Fruit fly (Drosophila melanogaster) whole organism, embryonic: Measurements from ENCODE around the gene CG33654.

Source experiments
- ATbp ChIP-seq: fragments of 200-800 bp; sonication (Bioruptor generic); optimal IDR thresholded peaks from 2 replicates; lab custom pipeline; 2017; ENCODE audit warnings: missing biosample characterization, mild to moderate bottlenecking, missing genetic modification characterization, missing genetic modification reagents
- Atf-2 ChIP-seq: fragments of 200-800 bp; sonication (Bioruptor generic); optimal IDR thresholded peaks from 2 replicates; lab custom pipeline; 2016; ENCODE audit warnings: missing biosample characterization, missing genetic modification characterization
- B-H1 ChIP-seq: fragments of 200-800 bp; sonication (Bioruptor generic); IDR thresholded peaks from 3 replicates; pipeline ENCODE4 v1.3.6; 2022; ENCODE audit warnings: missing biosample characterization, missing genetic modification characterization
- Blimp-1 ChIP-seq: fragments of 200-800 bp; sonication (Bioruptor generic); optimal IDR thresholded peaks from 3 replicates; lab custom pipeline; 2018; ENCODE audit warnings: missing biosample characterization, missing genetic modification characterization, mild to moderate bottlenecking, moderate library complexity, missing genetic modification reagents
- CG10321 ChIP-seq: fragments of 200-800 bp; sonication (Bioruptor generic); IDR thresholded peaks from 2 replicates; pipeline ENCODE4 v1.3.6; 2022; ENCODE audit warnings: missing biosample characterization, missing genetic modification characterization
- CG12155 ChIP-seq: fragments of 200-800 bp; sonication (Bioruptor generic); optimal IDR thresholded peaks from 3 replicates; lab custom pipeline; 2016; ENCODE audit warnings: missing biosample characterization, missing genetic modification characterization
- CG13894 ChIP-seq: fragments of 200-800 bp; sonication (Bioruptor generic); optimal IDR thresholded peaks from 3 replicates; lab custom pipeline; 2018; ENCODE audit warnings: missing biosample characterization, mild to moderate bottlenecking, missing genetic modification characterization, moderate library complexity
- CG14014 ChIP-seq: fragments of 200-800 bp; sonication (Bioruptor generic); IDR thresholded peaks from 2 replicates; pipeline ENCODE4 v1.3.6; 2022; ENCODE audit warnings: missing biosample characterization, missing genetic modification characterization
- CG14965 ChIP-seq: fragments of 200-800 bp; sonication (Bioruptor generic); optimal IDR thresholded peaks from 2 replicates; lab custom pipeline; 2016; ENCODE audit warnings: missing biosample characterization, missing genetic modification characterization, borderline replicate concordance
- CG15479 ChIP-seq: fragments of 200-800 bp; sonication (Bioruptor generic); optimal IDR thresholded peaks from 3 replicates; lab custom pipeline; 2019; ENCODE audit warnings: missing biosample characterization, mild to moderate bottlenecking, missing genetic modification characterization, moderate library complexity
- CG16863 ChIP-seq: fragments of 200-800 bp; sonication (Bioruptor generic); optimal IDR thresholded peaks from 3 replicates; lab custom pipeline; 2016; ENCODE audit warnings: missing biosample characterization, missing genetic modification characterization
- CG17186 ChIP-seq: fragments of 200-800 bp; sonication (Bioruptor generic); optimal IDR thresholded peaks from 3 replicates; lab custom pipeline; 2017; ENCODE audit warnings: missing biosample characterization, missing genetic modification reagents, missing genetic modification characterization
- CG17328 ChIP-seq: fragments of 200-800 bp; sonication (Bioruptor generic); IDR thresholded peaks from 2 replicates; pipeline ENCODE4 v1.3.6; 2022; ENCODE audit warnings: missing biosample characterization, missing genetic modification characterization
- CG17359 ChIP-seq: fragments of 200-800 bp; sonication (Bioruptor generic); optimal IDR thresholded peaks from 3 replicates; lab custom pipeline; 2018; ENCODE audit warnings: missing biosample characterization, mild to moderate bottlenecking, missing genetic modification characterization, moderate library complexity
- CG18764 ChIP-seq: fragments of 200-800 bp; sonication (Bioruptor generic); optimal IDR thresholded peaks from 3 replicates; lab custom pipeline; 2016; ENCODE audit warnings: missing biosample characterization, missing genetic modification characterization
- CG2116 ChIP-seq: fragments of 200-800 bp; sonication (Bioruptor generic); optimal IDR thresholded peaks from 3 replicates; lab custom pipeline; 2018; ENCODE audit warnings: missing biosample characterization, mild to moderate bottlenecking, missing genetic modification characterization
- CG30403 ChIP-seq: fragments of 200-800 bp; sonication (Bioruptor generic); optimal IDR thresholded peaks from 3 replicates; lab custom pipeline; 2016; ENCODE audit warnings: missing biosample characterization, missing genetic modification characterization
- CG30431 ChIP-seq: fragments of 200-800 bp; sonication (Bioruptor generic); optimal IDR thresholded peaks from 2 replicates; lab custom pipeline; 2017; ENCODE audit warnings: missing biosample characterization, missing genetic modification characterization
- CG33213 ChIP-seq: fragments of 200-800 bp; sonication (Bioruptor generic); optimal IDR thresholded peaks from 3 replicates; lab custom pipeline; 2016; ENCODE audit warnings: missing biosample characterization, missing genetic modification characterization
- CG4328 ChIP-seq: fragments of 200-800 bp; sonication (Bioruptor generic); optimal IDR thresholded peaks from 3 replicates; lab custom pipeline; 2017; ENCODE audit warnings: missing biosample characterization, missing genetic modification reagents, missing genetic modification characterization
- CG4730 ChIP-seq: fragments of 200-800 bp; sonication (Bioruptor generic); IDR thresholded peaks from 2 replicates; pipeline ENCODE4 v1.3.6; 2022; ENCODE audit warnings: missing biosample characterization, missing genetic modification characterization
- CG4820 ChIP-seq: fragments of 200-800 bp; sonication (Bioruptor generic); optimal IDR thresholded peaks from 3 replicates; lab custom pipeline; 2016; ENCODE audit warnings: missing biosample characterization, missing genetic modification characterization
- CG5245 ChIP-seq: fragments of 200-800 bp; sonication (Bioruptor generic); optimal IDR thresholded peaks from 3 replicates; lab custom pipeline; 2016; ENCODE audit warnings: missing biosample characterization, missing genetic modification characterization
- CG7357 ChIP-seq: fragments of 200-800 bp; sonication (Bioruptor generic); IDR thresholded peaks from 3 replicates; pipeline ENCODE4 v1.3.6; 2022; ENCODE audit warnings: missing biosample characterization, missing genetic modification characterization
- CG7839 ChIP-seq: fragments of 200-800 bp; sonication (Bioruptor generic); optimal IDR thresholded peaks from 3 replicates; lab custom pipeline; 2018; ENCODE audit warnings: missing biosample characterization, mild to moderate bottlenecking, missing genetic modification characterization, moderate library complexity
- Camta ChIP-seq: fragments of 200-800 bp; sonication (Bioruptor generic); optimal IDR thresholded peaks from 2 replicates; lab custom pipeline; 2016; ENCODE audit warnings: missing biosample characterization, missing genetic modification characterization
- HmgZ ChIP-seq: fragments of 200-800 bp; sonication (Bioruptor generic); optimal IDR thresholded peaks from 2 replicates; lab custom pipeline; 2018; ENCODE audit warnings: missing biosample characterization, mild to moderate bottlenecking, missing genetic modification characterization
- MBD-R2 ChIP-seq: fragments of 200-800 bp; sonication (Bioruptor generic); IDR thresholded peaks from 2 replicates; pipeline ENCODE4 v1.3.6; 2022; ENCODE audit warnings: missing biosample characterization, missing genetic modification characterization
- Mad ChIP-seq: fragments of 200-800 bp; sonication (Bioruptor generic); optimal IDR thresholded peaks from 2 replicates; lab custom pipeline; 2016; ENCODE audit warnings: missing biosample characterization, missing genetic modification characterization
- NFAT ChIP-seq: fragments of 200-800 bp; sonication (Bioruptor generic); IDR thresholded peaks from 2 replicates; pipeline ENCODE4 v1.3.6; 2022; ENCODE audit warnings: missing biosample characterization, missing genetic modification characterization
- Neu2 ChIP-seq: fragments of 200-800 bp; sonication (Bioruptor generic); optimal IDR thresholded peaks from 3 replicates; lab custom pipeline; 2016; ENCODE audit warnings: missing biosample characterization, missing genetic modification characterization, borderline replicate concordance
- Oli ChIP-seq: fragments of 200-800 bp; sonication (Bioruptor generic); optimal IDR thresholded peaks from 2 replicates; lab custom pipeline; 2018; ENCODE audit warnings: missing biosample characterization, mild to moderate bottlenecking, missing genetic modification characterization, moderate library complexity
- Rfx ChIP-seq: fragments of 200-800 bp; sonication (Bioruptor generic); IDR thresholded peaks from 2 replicates; pipeline ENCODE4 v1.3.6; 2022; ENCODE audit warnings: missing biosample characterization, missing genetic modification characterization
- Scr ChIP-seq: fragments of 200-800 bp; sonication (Bioruptor generic); IDR thresholded peaks from 2 replicates; pipeline ENCODE4 v1.3.6; 2022; ENCODE audit warnings: missing biosample characterization, missing genetic modification characterization; ENCODE audit not compliant: partially characterized antibody
- chinmo ChIP-seq: fragments of 200-800 bp; sonication (Bioruptor generic); IDR thresholded peaks from 4 replicates; pipeline ENCODE4 v1.3.6; 2022; ENCODE audit warnings: missing biosample characterization, missing genetic modification characterization; ENCODE audit not compliant: partially characterized antibody
- crol ChIP-seq: fragments of 200-800 bp; sonication (Bioruptor generic); IDR thresholded peaks from 2 replicates; pipeline ENCODE4 v1.3.6; 2022; ENCODE audit warnings: missing biosample characterization, missing genetic modification characterization
- en ChIP-seq: fragments of 200-800 bp; sonication (Bioruptor generic); optimal IDR thresholded peaks from 2 replicates; lab custom pipeline; 2016; ENCODE audit warnings: missing biosample characterization, missing genetic modification characterization
- jigr1 ChIP-seq: fragments of 200-800 bp; sonication (Bioruptor generic); IDR thresholded peaks from 3 replicates; pipeline ENCODE4 v1.3.6; 2022; ENCODE audit warnings: missing biosample characterization, missing genetic modification characterization
- klu ChIP-seq: fragments of 200-800 bp; sonication (Bioruptor generic); IDR thresholded peaks from 2 replicates; pipeline ENCODE4 v1.3.6; 2022; ENCODE audit warnings: missing biosample characterization, missing genetic modification characterization
- nom ChIP-seq: fragments of 200-800 bp; sonication (Bioruptor generic); optimal IDR thresholded peaks from 2 replicates; lab custom pipeline; 2017; ENCODE audit warnings: missing biosample characterization, missing genetic modification characterization, mild to moderate bottlenecking, moderate library complexity, missing genetic modification reagents
- pros ChIP-seq: fragments of 200-800 bp; sonication (Bioruptor generic); optimal IDR thresholded peaks from 3 replicates; lab custom pipeline; 2019; ENCODE audit warnings: missing biosample characterization, mild to moderate bottlenecking, missing genetic modification characterization, moderate library complexity
- psq ChIP-seq: fragments of 200-800 bp; sonication (Bioruptor generic); optimal IDR thresholded peaks from 2 replicates; lab custom pipeline; 2017; ENCODE audit warnings: missing biosample characterization, missing genetic modification characterization
- row ChIP-seq: fragments of 200-800 bp; sonication (Bioruptor generic); IDR thresholded peaks from 3 replicates; pipeline ENCODE4 v1.3.6; 2022; ENCODE audit warnings: missing biosample characterization, missing genetic modification characterization
- sens ChIP-seq: fragments of 200-800 bp; sonication (Bioruptor generic); peaks from one replicate; lab custom pipeline; 2016; ENCODE audit warnings: missing biosample characterization, missing genetic modification characterization
- sisA ChIP-seq: fragments of 200-800 bp; sonication (Bioruptor generic); IDR thresholded peaks from 2 replicates; pipeline ENCODE4 v1.3.6; 2022; ENCODE audit warnings: missing biosample characterization, missing genetic modification characterization
- stc ChIP-seq: fragments of 200-800 bp; sonication (Bioruptor generic); IDR thresholded peaks from 2 replicates; pipeline ENCODE4 v1.3.6; 2022; ENCODE audit warnings: missing biosample characterization, missing genetic modification characterization
- tgo ChIP-seq: fragments of 200-800 bp; sonication (Bioruptor generic); IDR thresholded peaks from 3 replicates; pipeline ENCODE4 v1.3.6; 2022; ENCODE audit warnings: missing biosample characterization, missing genetic modification characterization
- unpg ChIP-seq: fragments of 200-800 bp; sonication (Bioruptor generic); optimal IDR thresholded peaks from 3 replicates; lab custom pipeline; 2018; ENCODE audit warnings: missing biosample characterization, mild to moderate bottlenecking, missing genetic modification characterization, moderate library complexity
- vnd ChIP-seq: fragments of 200-800 bp; sonication (Bioruptor generic); IDR thresholded peaks from 3 replicates; pipeline ENCODE4 v1.3.6; 2022; ENCODE audit warnings: missing biosample characterization, missing genetic modification characterization; ENCODE audit not compliant: partially characterized antibody
- wdn ChIP-seq: fragments of 200-800 bp; sonication (Bioruptor generic); IDR thresholded peaks from 2 replicates; pipeline ENCODE4 v1.3.6; 2022; ENCODE audit warnings: missing biosample characterization, missing genetic modification characterization
- zen2 ChIP-seq: fragments of 200-800 bp; sonication (Bioruptor generic); IDR thresholded peaks from 3 replicates; pipeline ENCODE4 v1.3.6; 2022; ENCODE audit warnings: missing biosample characterization, missing genetic modification characterization; ENCODE audit not compliant: partially characterized antibody

CG33654 gene

dm6 chr3R:9581089-9581520 is 1.9 kb downstream of the CG33654 start, which contains the start of gene CG8301 (continued):
- TF ChIP-seq crol (peak; percentile 13; the same call in 1 of the 2 replicates), CG14014 (peak; percentile 38; the same call in 1 of the 2 replicates), ATbp (GFP tag; lab: Kevin White, UChicago) (peak; percentile 1), CG10321 (GFP tag; lab: Robert Waterston, UW) (no peak), unpg (GFP tag; lab: Kevin White, UChicago) (peak; percentile 51), pros (GFP tag; lab: Kevin White, UChicago) (no peak), CG17359 (tag; lab: Kevin White, UChicago) (no peak), CG17328 (no peak), zen2 (0 out of 3 replicates have a peak, but pooled peaks have one; percentile 32), HmgZ (tag; lab: Kevin White, UChicago) (no peak), psq (GFP tag; lab: Kevin White, UChicago) (no peak), CG13894 (tag; lab: Kevin White, UChicago) (no peak), CG16863 (GFP tag; lab: Kevin White, UChicago) (no peak), sisA (no peak), CG30431 (GFP tag; lab: Kevin White, UChicago) (no peak), MBD-R2 (0 out of 2 replicates have a peak, but pooled peaks have one; percentile 31), en (GFP tag; lab: Kevin White, UChicago) (no peak), Scr (GFP tag; lab: Robert Waterston, UW) (no peak), NFAT (GFP tag; lab: Robert Waterston, UW) (peak; percentile 16; the same call in 1 of the 2 replicates), Neu2 (GFP tag; lab: Kevin White, UChicago) (no peak), vnd (GFP tag; lab: Robert Waterston, UW) (no peak), Blimp-1 (GFP tag; lab: Kevin White, UChicago) (peak; percentile 7), nom (GFP tag; lab: Kevin White, UChicago) (no peak), CG2116 (GFP tag; lab: Kevin White, UChicago) (no peak), Oli (tag; lab: Kevin White, UChicago) (peak; percentile 24), sens (peak; percentile 72), CG33213 (GFP tag; lab: Kevin White, UChicago) (no peak), CG4730 (GFP tag; lab: Robert Waterston, UW) (no peak), stc (GFP tag; lab: Robert Waterston, UW) (peak; percentile 40; the same call in 1 of the 2 replicates), CG30403 (peak; percentile 39), wdn (no peak), CG17186 (GFP tag; lab: Kevin White, UChicago) (no peak), CG14965 (no peak), CG12155 (GFP tag; lab: Kevin White, UChicago) (peak; percentile 20), Camta (peak; percentile 14), CG4328 (no peak), CG15479 (GFP tag; lab: Kevin White, UChicago) (no peak), CG7839 (peak; percentile 45), row (GFP tag; lab: Robert Waterston, UW) (peak; percentile 68), CG7357 (GFP tag; lab: Robert Waterston, UW) (no peak), CG18764 (GFP tag; lab: Kevin White, UChicago) (no peak), chinmo (GFP tag; lab: Robert Waterston, UW) (0 out of 4 replicates have a peak, but pooled peaks have one; percentile 40), tgo (GFP tag; lab: Robert Waterston, UW) (no peak; the same call in 2 of the 3 replicates), Mad (GFP tag; lab: Kevin White, UChicago) (no peak), B-H1 (GFP tag; lab: Robert Waterston, UW) (0 out of 3 replicates have a peak, but pooled peaks have one; percentile 14), klu (GFP tag; lab: Robert Waterston, UW) (no peak), CG4820 (GFP tag; lab: Kevin White, UChicago) (no peak), Rfx (GFP tag; lab: Robert Waterston, UW) (peak; percentile 35; the same call in 1 of the 2 replicates), Atf-2 (GFP tag; lab: Kevin White, UChicago) (no peak), CG5245 (GFP tag; lab: Kevin White, UChicago) (no peak), jigr1 (GFP tag; lab: Robert Waterston, UW) (no peak)
